Fruit fly (Drosophila melanogaster): ENCODE data around the gene PNUTS.

PNUTS gene

DNA sequence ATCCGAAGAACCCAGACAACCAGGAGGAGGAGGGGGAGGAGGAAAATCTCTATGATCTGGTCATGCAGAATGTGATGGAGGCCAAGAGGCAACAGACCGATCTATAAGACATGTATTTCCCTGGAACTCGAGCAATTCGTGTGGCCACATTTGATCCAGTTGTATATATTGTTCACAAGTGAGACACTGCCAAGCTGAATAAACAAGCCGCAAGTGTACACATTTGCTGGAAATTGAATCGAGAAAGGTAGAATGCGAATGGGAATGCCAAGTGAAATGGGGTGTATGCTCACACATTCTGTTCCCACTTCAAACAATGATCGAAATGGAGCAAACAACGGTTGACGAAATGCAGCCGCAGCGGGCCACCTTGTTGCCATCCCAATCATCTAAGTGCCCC lies 14.3 kb upstream of the PNUTS start (continued):
- TF ChIP-seq Sry-β (GFP tag; optimal IDR thresholded peaks at IDR 0.05) (no peak), pros (GFP tag; optimal IDR thresholded peaks at IDR 0.05) (no peak), CG15696 (tag; optimal IDR thresholded peaks at IDR 0.05) (peak; percentile 39), sob (GFP tag; IDR thresholded peaks at IDR 0.05) (no peak; the same call in 1 of the 2 replicates), sens (GFP tag) (peak; percentile 82), CG10979 (tag; optimal IDR thresholded peaks at IDR 0.05) (no peak), CG2889 (GFP tag; IDR thresholded peaks at IDR 0.05) (no peak), CG30020 (tag; optimal IDR thresholded peaks at IDR 0.05) (no peak), PHDP (tag; optimal IDR thresholded peaks at IDR 0.05) (no peak), CG13775 (GFP tag; optimal IDR thresholded peaks at IDR 0.05) (no peak), onecut (GFP tag; IDR thresholded peaks at IDR 0.05) (0 out of 2 replicates have a peak, but pooled peaks have one; percentile 32), esg (GFP tag; conservative IDR thresholded peaks at IDR 0.05) (no peak), lov (optimal IDR thresholded peaks at IDR 0.05) (no peak), lov (GFP tag; IDR thresholded peaks at IDR 0.05) (no peak), Xbp1 (GFP tag; optimal IDR thresholded peaks at IDR 0.05) (no peak), sug (tag; optimal IDR thresholded peaks at IDR 0.05) (no peak), CG15601 (tag; optimal IDR thresholded peaks at IDR 0.05) (peak; percentile 49), CG14667 (GFP tag; IDR thresholded peaks at IDR 0.05) (no peak), CG8290 (GFP tag; optimal IDR thresholded peaks at IDR 0.05) (no peak), CG8290 (tag; optimal IDR thresholded peaks at IDR 0.05) (peak in 1 of 2 experiments; percentile 68), Hmr (GFP tag; optimal IDR thresholded peaks at IDR 0.05) (peak; percentile 14), CG12391 (tag; optimal IDR thresholded peaks at IDR 0.05) (no peak), tgo (GFP tag; IDR thresholded peaks at IDR 0.05) (no peak), CG12769 (tag; optimal IDR thresholded peaks at IDR 0.05) (peak; percentile 60), CG6254 (GFP tag; optimal IDR thresholded peaks at IDR 0.05) (peak; percentile 21), her (GFP tag; optimal IDR thresholded peaks at IDR 0.05) (no peak), Nf-YC (tag; optimal IDR thresholded peaks at IDR 0.05) (no peak), CG13287 (GFP tag; IDR thresholded peaks at IDR 0.05; ENCODE audit: partially characterized antibody) (no peak), zfh1 (GFP tag; IDR thresholded peaks at IDR 0.05) (peak; percentile 37; the same call in 1 of the 3 replicates), ATbp (GFP tag; optimal IDR thresholded peaks at IDR 0.05) (peak; percentile 77), BtbVII (GFP tag; optimal IDR thresholded peaks at IDR 0.05) (peak; percentile 15), CG4360 (GFP tag; IDR thresholded peaks at IDR 0.05) (no peak), CG10543 (GFP tag; optimal IDR thresholded peaks at IDR 0.05) (peak; percentile 40), maf-S (GFP tag; optimal IDR thresholded peaks at IDR 0.05) (no peak), amos (GFP tag; IDR thresholded peaks at IDR 0.05; ENCODE audit: partially characterized antibody) (no peak), CG6683 (GFP tag; optimal IDR thresholded peaks at IDR 0.05) (no peak), CG12659 (GFP tag; optimal IDR thresholded peaks at IDR 0.05) (no peak), CG8281 (tag; optimal IDR thresholded peaks at IDR 0.05) (no peak), crc (GFP tag; optimal IDR thresholded peaks at IDR 0.05) (no peak), lmd (GFP tag; IDR thresholded peaks at IDR 0.05) (no peak), CG3407 (GFP tag; optimal IDR thresholded peaks at IDR 0.05) (peak; percentile 45), CG31224 (GFP tag; IDR thresholded peaks at IDR 0.05) (no peak), CG30403 (GFP tag; optimal IDR thresholded peaks at IDR 0.05) (no peak), so (GFP tag; IDR thresholded peaks at IDR 0.05) (no peak), pita (GFP tag; optimal IDR thresholded peaks at IDR 0.05) (no peak), CG13894 (tag; optimal IDR thresholded peaks at IDR 0.05) (peak; percentile 5), scrt (GFP tag; optimal IDR thresholded peaks at IDR 0.05) (no peak), Dad (GFP tag; optimal IDR thresholded peaks at IDR 0.05) (no peak), lola (GFP tag; optimal IDR thresholded peaks at IDR 0.05) (no peak), disco-r (GFP tag; optimal IDR thresholded peaks at IDR 0.05) (no peak), emc (GFP tag; optimal IDR thresholded peaks at IDR 0.05) (no peak)

Measured in whole organism, embryonic.